Worm (Caenorhabditis elegans): Measurements from ENCODE around the gene C04F6.9.
A peak's percentile ranks its signal among the peaks of the same experiment; 100 is the strongest.

Gene C04F6.9

ce11 chrX:3408717-3409303 is 7.0 kb downstream of the C04F6.9 start (continued):
- TF ChIP-seq nhr-90 (tag; optimal IDR thresholded peaks at IDR 0.05) (peak; percentile 61), madf-10 (tag; optimal IDR thresholded peaks at IDR 0.05) (peak; percentile 49), mxl-1 (tag; optimal IDR thresholded peaks at IDR 0.05) (no peak), atf-7 (tag; optimal IDR thresholded peaks at IDR 0.05) (peak; percentile 82), Y53G8AR.9 (GFP tag; conservative IDR thresholded peaks at IDR 0.05) (peak; percentile 92; the same call in 1 of the 2 replicates), ztf-3 (GFP tag; optimal IDR thresholded peaks at IDR 0.05) (no peak), athp-1 (tag; optimal IDR thresholded peaks at IDR 0.05) (no peak), hrde-1 (tag; optimal IDR thresholded peaks at IDR 0.05; ENCODE audit: borderline replicate concordance) (no peak), ceh-58 (GFP tag; IDR thresholded peaks at IDR 0.05) (no peak), attf-5 (GFP tag; optimal IDR thresholded peaks at IDR 0.05) (no peak), ceh-79 (tag; optimal IDR thresholded peaks at IDR 0.05) (no peak), gei-17 (GFP tag; optimal IDR thresholded peaks at IDR 0.05) (peak; percentile 62), repo-1 (tag; optimal IDR thresholded peaks at IDR 0.05) (peak; percentile 85), aptf-2 (GFP tag; conservative IDR thresholded peaks at IDR 0.05) (no peak)

ce11 chrX:3411565-3412022 is 9.8 kb downstream of the C04F6.9 start, which contains the start of gene unc-78:
unc-78 (minus strand) TSS chrX:3411615.
- TF ChIP-seq ceh-100 (GFP tag; IDR thresholded peaks at IDR 0.05) (no peak), Y95B8A.8 (GFP tag; IDR thresholded peaks at IDR 0.05) (no peak), ceh-91 (GFP tag; IDR thresholded peaks at IDR 0.05) (no peak), Y67H2A.10 (GFP tag; conservative IDR thresholded peaks at IDR 0.05) (no peak), nhr-80 (tag; optimal IDR thresholded peaks at IDR 0.05) (peak; percentile 12)

ce11 chrX:3414660-3415144 is 12.9 kb downstream of the C04F6.9 start, which contains the start of gene dhs-27:
dhs-27 (minus strand) TSS chrX:3414710.
- TF ChIP-seq snpc-1.1 (tag; optimal IDR thresholded peaks at IDR 0.05; ENCODE audit: insufficient read depth), result no peak
- no peak for TF ChIP-seq madf-10 (tag; optimal IDR thresholded peaks at IDR 0.05)

ce11 chrX:3416063-3416462 is 14.3 kb downstream of the C04F6.9 start:
- TF ChIP-seq F23B12.7 (tag; optimal IDR thresholded peaks at IDR 0.05; ENCODE audit: insufficient read depth), result no peak
- no peak for TF ChIP-seq gei-17 (GFP tag; optimal IDR thresholded peaks at IDR 0.05)
- TF ChIP-seq unc-130 (GFP tag; optimal IDR thresholded peaks at IDR 0.05), result no peak
- TF ChIP-seq ceh-91 (GFP tag; IDR thresholded peaks at IDR 0.05), result no peak
- no peak for TF ChIP-seq dpl-1 (GFP tag; optimal IDR thresholded peaks at IDR 0.05)
- TF ChIP-seq unc-62 (GFP tag; optimal IDR thresholded peaks at IDR 0.05), result no peak

ce11 chrX:3419084-3419483 is 17.3 kb downstream of the C04F6.9 start, which contains the start of gene C04F6.7:
C04F6.7 (minus strand) TSS chrX:3419184.
- TF ChIP-seq ztf-26 (tag; optimal IDR thresholded peaks at IDR 0.05), result no peak
- no peak for TF ChIP-seq nhr-27 (tag; optimal IDR thresholded peaks at IDR 0.05)
- no peak for TF ChIP-seq ekl-4 (GFP tag; IDR thresholded peaks at IDR 0.05)
- TF ChIP-seq nhr-179 (tag; optimal IDR thresholded peaks at IDR 0.05), result no peak
- no peak for TF ChIP-seq hrde-1 (tag; optimal IDR thresholded peaks at IDR 0.05; ENCODE audit: borderline replicate concordance)
- TF ChIP-seq F52B5.7 (tag; optimal IDR thresholded peaks at IDR 0.05), result no peak
- TF ChIP-seq madf-10 (tag; optimal IDR thresholded peaks at IDR 0.05), result no peak
- no peak for TF ChIP-seq zfh-2 (GFP tag; conservative IDR thresholded peaks at IDR 0.05)
- no peak for TF ChIP-seq ztf-28 (GFP tag; IDR thresholded peaks at IDR 0.05)
- no peak for TF ChIP-seq F57C9.4 (tag; optimal IDR thresholded peaks at IDR 0.05)
- no peak for TF ChIP-seq rcor-1 (GFP tag; IDR thresholded peaks at IDR 0.05)
- TF ChIP-seq lin-35 (GFP tag; optimal IDR thresholded peaks at IDR 0.05), result no peak
- no peak for TF ChIP-seq T07F8.4 (tag; optimal IDR thresholded peaks at IDR 0.05)
- no peak for TF ChIP-seq F57A8.1 (GFP tag; optimal IDR thresholded peaks at IDR 0.05)
- TF ChIP-seq B0336.3 (GFP tag; IDR thresholded peaks at IDR 0.05), result no peak
- no peak for TF ChIP-seq let-607 (tag; optimal IDR thresholded peaks at IDR 0.05)
- TF ChIP-seq B0019.2 (GFP tag; conservative IDR thresholded peaks at IDR 0.05), result no peak

Data from whole organism, young adult.